Fruit fly (Drosophila melanogaster): ENCODE results near the gene CG12155.

The CG12155 gene

DNA sequence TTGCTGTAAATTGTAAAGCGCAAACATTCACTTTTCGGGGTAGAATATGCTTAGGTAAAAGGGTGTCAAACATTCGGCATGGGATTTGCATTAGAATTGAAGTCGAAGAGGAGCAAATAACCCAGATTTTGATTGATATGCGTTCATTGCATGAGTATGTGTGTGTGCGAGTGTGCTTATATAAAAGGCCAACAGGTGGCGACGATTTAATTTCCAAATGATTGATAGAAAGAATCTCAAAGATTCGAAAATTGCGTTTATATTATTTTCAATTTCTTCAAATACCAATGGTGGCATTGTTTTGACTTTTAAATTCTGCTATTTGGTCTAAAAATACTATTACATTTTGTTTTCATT lies 24.7 kb upstream of the CG12155 start:
- TF ChIP-seq CG7357 (GFP tag; IDR thresholded peaks at IDR 0.05) (0 out of 3 replicates have a peak, but pooled peaks have one; percentile 3), Pdp1 (GFP tag; optimal IDR thresholded peaks at IDR 0.05) (peak in 1 of 2 experiments; percentile 63), vfl (GFP tag; optimal IDR thresholded peaks at IDR 0.05) (peak; percentile 6), CG11695 (GFP tag; IDR thresholded peaks at IDR 0.05) (0 out of 3 replicates have a peak, but pooled peaks have one; percentile 0), sens (GFP tag) (peak; percentile 69), eve (GFP tag; optimal IDR thresholded peaks at IDR 0.05) (peak in 1 of 2 experiments; percentile 39), CG30431 (GFP tag; optimal IDR thresholded peaks at IDR 0.05) (peak; percentile 11), fd96Cb (tag; optimal IDR thresholded peaks at IDR 0.05) (peak; percentile 41), zf30C (GFP tag; optimal IDR thresholded peaks at IDR 0.05) (no peak), kni (GFP tag; optimal IDR thresholded peaks at IDR 0.05) (no peak), Atf6 (GFP tag; IDR thresholded peaks at IDR 0.05) (peak; percentile 4; the same call in 1 of the 2 replicates)

DNA sequence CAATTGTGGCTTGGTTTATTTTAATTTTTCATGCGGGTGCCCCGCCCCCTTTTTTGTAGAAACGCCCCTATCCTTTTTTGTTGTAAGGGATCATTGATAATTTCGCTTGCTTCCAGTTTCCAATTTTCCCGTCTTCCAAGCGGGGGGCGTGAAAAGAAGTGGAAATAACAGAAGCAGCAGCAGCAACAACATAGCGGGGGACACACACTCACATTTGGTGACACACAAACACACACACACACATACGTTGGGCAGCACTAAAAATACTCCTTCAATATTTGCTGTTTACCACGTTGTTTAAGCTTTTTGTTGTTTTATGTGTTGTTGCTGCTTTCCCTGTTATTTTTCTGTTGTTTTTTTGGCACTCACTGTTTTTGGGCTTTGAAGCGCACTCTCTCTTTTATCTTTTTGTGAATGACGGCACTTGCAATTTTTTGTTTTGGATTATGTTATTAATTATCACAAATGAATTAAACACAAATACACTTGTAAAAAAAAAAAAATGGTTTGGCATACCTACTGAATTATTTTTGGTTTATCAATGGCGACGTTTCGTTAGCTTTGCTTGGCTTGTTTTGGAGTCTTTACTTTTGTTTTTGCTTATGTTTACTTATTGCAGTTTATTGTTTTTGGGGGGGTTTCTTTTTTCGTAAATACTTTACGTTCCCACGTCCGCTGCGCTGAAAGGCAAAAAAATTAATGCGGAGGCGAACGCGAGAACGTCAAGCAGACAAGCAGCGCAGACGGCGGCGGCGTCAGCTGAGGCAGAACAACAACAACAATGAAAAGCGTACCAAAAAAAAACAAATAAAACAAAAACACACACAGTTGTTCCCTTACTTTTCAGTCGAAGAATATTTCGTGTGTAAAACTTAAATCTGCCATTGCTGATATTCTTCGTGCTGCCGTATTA lies 24.0 kb upstream of the CG12155 start:
- no peak for TF ChIP-seq CG7372 (GFP tag; IDR thresholded peaks at IDR 0.05)
- TF ChIP-seq hkb (optimal IDR thresholded peaks at IDR 0.05), result no peak
- TF ChIP-seq hkb (GFP tag; IDR thresholded peaks at IDR 0.05), result no peak
- TF ChIP-seq CG2678 (tag; optimal IDR thresholded peaks at IDR 0.05), result no peak
- no peak for TF ChIP-seq jigr1 (GFP tag; IDR thresholded peaks at IDR 0.05)
- TF ChIP-seq CG14667 (GFP tag; IDR thresholded peaks at IDR 0.05), result no peak
- TF ChIP-seq CG8290 (GFP tag; optimal IDR thresholded peaks at IDR 0.05), result no peak
- peak in 1 of 2 experiments; percentile 36 for TF ChIP-seq CG8290 (tag; optimal IDR thresholded peaks at IDR 0.05)
- no peak for TF ChIP-seq gsb-n (tag; optimal IDR thresholded peaks at IDR 0.05)
- no peak for TF ChIP-seq CG5953 (GFP tag; IDR thresholded peaks at IDR 0.05)
- TF ChIP-seq CG34422 (GFP tag; IDR thresholded peaks at IDR 0.05), result no peak
- TF ChIP-seq Sry-β (GFP tag; optimal IDR thresholded peaks at IDR 0.05), result no peak
- no peak for TF ChIP-seq H2.0 (GFP tag; IDR thresholded peaks at IDR 0.05)
- TF ChIP-seq yki (optimal IDR thresholded peaks at IDR 0.05), result no peak
- peak; percentile 48 for TF ChIP-seq cg (GFP tag; optimal IDR thresholded peaks at IDR 0.05)
- TF ChIP-seq seq (GFP tag; IDR thresholded peaks at IDR 0.05), result no peak
- TF ChIP-seq CG16863 (GFP tag; optimal IDR thresholded peaks at IDR 0.05), result no peak
- TF ChIP-seq Adf1 (GFP tag; IDR thresholded peaks at IDR 0.05), result peak; percentile 87
- TF ChIP-seq D19B (GFP tag; optimal IDR thresholded peaks at IDR 0.05), result no peak
- no peak for TF ChIP-seq Nf-YA (GFP tag; IDR thresholded peaks at IDR 0.05)
- TF ChIP-seq Six4 (GFP tag; optimal IDR thresholded peaks at IDR 0.05), result no peak
- no peak for TF ChIP-seq CG17568 (GFP tag; optimal IDR thresholded peaks at IDR 0.05)
- no peak for TF ChIP-seq trh (GFP tag; optimal IDR thresholded peaks at IDR 0.05)
- no peak for TF ChIP-seq ac (GFP tag; optimal IDR thresholded peaks at IDR 0.05)
- no peak for TF ChIP-seq ERR (GFP tag; optimal IDR thresholded peaks at IDR 0.05)
- TF ChIP-seq HLHmδ (GFP tag; optimal IDR thresholded peaks at IDR 0.05), result no peak
- TF ChIP-seq nom (GFP tag; optimal IDR thresholded peaks at IDR 0.05), result peak; percentile 72
- TF ChIP-seq C15 (GFP tag; IDR thresholded peaks at IDR 0.05), result no peak
- TF ChIP-seq MBD-R2 (GFP tag; IDR thresholded peaks at IDR 0.05), result no peak
- TF ChIP-seq CG10267 (tag; optimal IDR thresholded peaks at IDR 0.05), result no peak
- no peak for TF ChIP-seq Hr78 (GFP tag; optimal IDR thresholded peaks at IDR 0.05)
- no peak for TF ChIP-seq fu2 (GFP tag; optimal IDR thresholded peaks at IDR 0.05)
- TF ChIP-seq CG8388 (GFP tag; optimal IDR thresholded peaks at IDR 0.05), result no peak
- no peak for TF ChIP-seq CG10959 (GFP tag; IDR thresholded peaks at IDR 0.05)
- TF ChIP-seq lmd (GFP tag; IDR thresholded peaks at IDR 0.05), result no peak
- TF ChIP-seq eve (GFP tag; optimal IDR thresholded peaks at IDR 0.05), result no peak
- 0 out of 2 replicates have a peak, but pooled peaks have one; percentile 7 for TF ChIP-seq chm (GFP tag; IDR thresholded peaks at IDR 0.05)
- no peak for TF ChIP-seq CG12219 (GFP tag; optimal IDR thresholded peaks at IDR 0.05)
- no peak for TF ChIP-seq CG17802 (tag; optimal IDR thresholded peaks at IDR 0.05)
- TF ChIP-seq dmrt99B (tag; optimal IDR thresholded peaks at IDR 0.05), result peak; percentile 5

All from whole organism, embryonic.